Worm (Caenorhabditis elegans) whole organism, L1 larva: ENCODE data around the gene vig-1.

Source experiments
- mep-1 ChIP-seq: fragments of 150-350 bp; optimal IDR thresholded peaks from 2 replicates; lab custom pipeline; 2014; ENCODE audit warnings: missing biosample characterization, missing genetic modification characterization
- skn-1 ChIP-seq: fragments of 150-350 bp; optimal IDR thresholded peaks from 2 replicates; lab custom pipeline; 2014; ENCODE audit warnings: missing biosample characterization, missing genetic modification characterization
- unc-62 ChIP-seq: fragments of 150-350 bp; optimal IDR thresholded peaks from 2 replicates; lab custom pipeline; 2014; ENCODE audit warnings: missing biosample characterization, missing genetic modification reagents, missing genetic modification characterization

- no peak for TF ChIP-seq mep-1
- no peak for TF ChIP-seq skn-1 (tag; lab: Kevin White, UChicago)
- no peak for TF ChIP-seq unc-62
These were observed 34.6 kb downstream of the vig-1 start, which contains the start of gene C13A10.1 for ce11 chrII:1355480-1355879.
